Worm (Caenorhabditis elegans): ENCODE measurements around the gene pudl-2.

DNA sequence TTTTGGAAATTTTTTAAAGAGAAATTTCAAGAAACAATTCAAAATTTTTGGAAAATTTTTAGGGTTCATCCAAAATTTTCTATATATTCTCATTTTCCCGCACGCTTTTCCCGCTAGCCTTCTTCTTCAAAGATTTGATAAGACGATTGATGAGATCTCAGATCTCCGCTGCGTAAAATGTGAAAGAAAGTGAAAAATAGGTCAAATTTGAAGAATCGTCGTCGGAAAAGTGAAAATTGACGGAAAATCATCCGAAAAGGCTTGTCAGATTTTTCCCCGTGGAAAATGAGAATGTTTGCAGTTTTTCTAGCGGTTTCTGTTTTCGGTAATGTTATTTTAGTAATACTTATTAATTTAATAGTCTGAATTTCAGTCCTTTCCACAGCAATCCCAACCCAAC, 25.4 kb upstream of the pudl-2 start, which contains the start of gene Y54G2A.76:
- TF ChIP-seq dao-5 (tag; optimal IDR thresholded peaks at IDR 0.05), result no peak
- no peak for TF ChIP-seq W03F9.2 (tag; optimal IDR thresholded peaks at IDR 0.05)
- TF ChIP-seq him-1 (tag; optimal IDR thresholded peaks at IDR 0.05), result no peak

Measured in whole organism, L4/young adult.